Worm (Caenorhabditis elegans) whole organism, midembryonic: ENCODE measurements around the gene ZK666.12.

ENCODE experiments used
- T22C8.4 ChIP-seq: fragments of 200-800 bp; sonication (Bioruptor generic); IDR thresholded peaks from 2 replicates; pipeline ENCODE4 v1.3.6; 2022; ENCODE audit warnings: missing genetic modification characterization, missing compliant biosample characterization
- flt-1 ChIP-seq: fragments of 200-800 bp; sonication (Bioruptor generic); IDR thresholded peaks from 2 replicates; pipeline ENCODE4 v1.3.6; 2022; ENCODE audit warnings: missing genetic modification characterization, missing compliant biosample characterization
- klf-2 ChIP-seq: fragments of 200-800 bp; sonication (Bioruptor generic); conservative IDR thresholded peaks from 2 replicates; pipeline ENCODE4 v1.3.6; 2022; ENCODE audit warnings: missing genetic modification reagents, missing genetic modification characterization, missing compliant biosample characterization
- ref-1 ChIP-seq: fragments of 200-800 bp; sonication (Bioruptor generic); conservative IDR thresholded peaks from 2 replicates; pipeline ENCODE4 v1.3.6; 2022; ENCODE audit warnings: missing genetic modification reagents, missing genetic modification characterization, missing compliant biosample characterization
- ztf-29 ChIP-seq: fragments of 200-800 bp; sonication (Bioruptor generic); IDR thresholded peaks from 2 replicates; pipeline ENCODE4 v1.3.6; 2022; ENCODE audit warnings: missing genetic modification reagents, missing genetic modification characterization, missing compliant biosample characterization

DNA sequence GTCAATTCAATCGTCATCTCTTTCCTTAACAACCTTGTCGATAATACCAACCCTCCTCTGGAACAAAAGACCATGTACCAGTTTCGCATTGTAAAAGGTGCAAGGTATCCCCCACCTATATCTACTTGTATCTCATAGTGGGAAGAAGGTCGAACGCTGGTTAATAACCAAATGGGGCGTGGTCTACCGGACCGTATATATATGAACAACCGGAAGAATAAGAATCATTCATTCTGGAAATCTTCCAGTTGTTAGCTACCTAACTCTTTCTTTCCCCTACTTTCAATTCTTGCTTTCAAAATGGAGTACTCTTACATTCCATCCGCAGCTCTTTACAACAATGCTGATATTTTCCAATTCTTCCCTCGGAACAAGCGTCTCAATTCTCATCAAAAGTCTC, 34.8 kb upstream of the ZK666.12 start, which contains the start of gene ZK673.5:
- TF ChIP-seq T22C8.4 (GFP tag; lab: Robert Waterston, UW) (no peak), ztf-29 (GFP tag; lab: Robert Waterston, UW) (no peak), klf-2 (GFP tag; lab: Robert Waterston, UW) (no peak), flt-1 (GFP tag; lab: Robert Waterston, UW) (no peak), ref-1 (no peak)
